Worm (Caenorhabditis elegans): Measurements from ENCODE around the gene cept-2.

DNA sequence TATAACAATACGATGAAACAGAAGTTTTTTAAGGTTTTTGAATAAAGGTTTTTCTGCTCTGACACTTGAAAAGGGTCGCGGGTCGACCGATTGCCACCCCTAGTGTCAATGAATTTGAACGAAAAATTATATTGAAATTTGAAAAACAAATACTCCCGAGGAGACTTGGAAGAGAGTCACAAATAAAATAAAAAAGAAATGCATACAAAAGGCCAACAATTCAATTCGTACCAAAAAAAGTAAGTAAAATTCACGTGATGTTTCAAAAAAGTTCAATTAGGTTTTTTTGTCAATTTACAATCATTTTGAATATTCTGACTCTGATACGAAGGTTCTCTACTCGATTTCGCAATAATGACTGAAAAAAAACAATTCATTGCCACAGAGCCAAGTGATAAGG lies 45.9 kb downstream of the cept-2 start, which contains the start of gene C15H11.1:
- TF ChIP-seq unc-86 (tag; optimal IDR thresholded peaks at IDR 0.05): no peak
- no peak for TF ChIP-seq fkh-10 (GFP tag; optimal IDR thresholded peaks at IDR 0.05)

Data from whole organism, late embryonic.